Worm (Caenorhabditis elegans): ENCODE results near the gene mth-2.

DNA sequence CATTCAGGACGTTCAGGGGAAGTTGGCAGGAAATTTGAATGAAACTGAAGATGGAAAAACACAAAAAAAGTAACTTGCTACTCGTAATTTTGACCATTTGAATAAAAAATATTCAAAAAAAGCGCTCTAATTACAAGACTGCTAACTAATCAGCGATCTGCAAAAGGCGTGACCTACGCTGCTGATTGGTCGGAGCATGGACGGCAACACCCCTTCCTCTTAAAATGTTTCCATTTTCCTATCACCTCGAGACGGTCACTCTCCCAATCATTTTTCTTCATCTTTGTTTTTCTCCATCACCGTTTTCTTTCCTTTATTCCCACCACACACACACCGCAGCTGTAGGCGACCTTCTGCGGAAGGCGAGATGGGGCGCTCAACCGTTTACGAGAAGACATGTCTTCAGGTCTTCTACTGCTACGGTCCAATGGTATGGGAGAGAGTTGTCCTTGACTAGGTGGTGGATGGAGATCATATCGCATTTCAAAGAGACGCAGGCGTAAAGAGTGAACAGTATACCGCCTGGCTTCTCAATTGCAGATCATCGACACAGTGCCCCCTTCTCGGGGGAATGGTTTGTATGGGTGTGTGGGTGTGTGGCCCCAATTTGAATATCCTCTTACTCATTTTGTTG, 42.5 kb downstream of the mth-2 start:
- TF ChIP-seq T22C8.4 (GFP tag; IDR thresholded peaks at IDR 0.05) (no peak), ztf-29 (GFP tag; IDR thresholded peaks at IDR 0.05) (no peak), flt-1 (GFP tag; IDR thresholded peaks at IDR 0.05) (no peak), klf-2 (GFP tag; conservative IDR thresholded peaks at IDR 0.05) (no peak)

All from whole organism, midembryonic.